Worm (Caenorhabditis elegans) whole organism, L4 larva: ENCODE data around the gene ceh-62.
A peak's percentile ranks its signal among the peaks of the same experiment; 100 is the strongest.

Experiments used
- F10B5.3 ChIP-seq: sonication (generic microtip); optimal IDR thresholded peaks from 2 replicates; lab custom pipeline; 2016; ENCODE audit warnings: mild to moderate bottlenecking, missing genetic modification characterization, missing compliant biosample characterization
- F49E8.2 ChIP-seq: sonication (generic microtip); optimal IDR thresholded peaks from 2 replicates; lab custom pipeline; 2016; ENCODE audit warnings: missing compliant biosample characterization, mild to moderate bottlenecking, missing genetic modification characterization, borderline replicate concordance
- T20F7.1 ChIP-seq: fragments of 200-800 bp; sonication (Bioruptor generic); optimal IDR thresholded peaks from 2 replicates; lab custom pipeline; 2018; ENCODE audit warnings: mild to moderate bottlenecking, missing genetic modification characterization, missing compliant biosample characterization
- T26A8.4 ChIP-seq: fragments of 200-800 bp; sonication (Bioruptor generic); IDR thresholded peaks from 2 replicates; pipeline ENCODE4 v1.3.6; 2022; ENCODE audit warnings: missing genetic modification characterization, missing compliant biosample characterization
- Y105C5A.15 ChIP-seq: fragments of 200-800 bp; sonication (Bioruptor generic); IDR thresholded peaks from 2 replicates; pipeline ENCODE4 v1.3.6; 2022; ENCODE audit warnings: missing genetic modification characterization, missing compliant biosample characterization
- Y48G9A.11 ChIP-seq: fragments of 200-800 bp; sonication (Bioruptor generic); IDR thresholded peaks from 2 replicates; pipeline ENCODE4 v1.3.6; 2022; ENCODE audit warnings: missing genetic modification reagents, missing genetic modification characterization, missing compliant biosample characterization
- Y75B8A.6 ChIP-seq: fragments of 200-800 bp; sonication (Bioruptor generic); IDR thresholded peaks from 2 replicates; pipeline ENCODE4 v1.3.6; 2022; ENCODE audit warnings: missing genetic modification reagents, missing genetic modification characterization, missing compliant biosample characterization
- ZK546.5 ChIP-seq, 2 experiments: sonication (generic microtip); optimal IDR thresholded peaks; 2 replicates each; lab custom pipeline; 2017; ENCODE audit warnings: missing biosample characterization in 2 of 2, missing genetic modification characterization in 2 of 2
- ama-1 ChIP-seq: fragments of 150-350 bp; optimal IDR thresholded peaks from 2 replicates; lab custom pipeline; 2014; ENCODE audit warnings: inconsistent platforms, mixed read lengths
- arid-1 ChIP-seq: fragments of 200-800 bp; sonication (Bioruptor generic); conservative IDR thresholded peaks from 2 replicates; pipeline ENCODE4 v1.3.6; 2022; ENCODE audit warnings: missing genetic modification reagents, missing genetic modification characterization, missing compliant biosample characterization
- ceh-20 ChIP-seq: fragments of 200-800 bp; sonication (Bioruptor generic); IDR thresholded peaks from 2 replicates; pipeline ENCODE4 v1.3.6; 2022; ENCODE audit warnings: missing genetic modification reagents, missing genetic modification characterization, missing compliant biosample characterization
- ceh-28 ChIP-seq: fragments of 150-350 bp; optimal IDR thresholded peaks from 2 replicates; lab custom pipeline; 2014; ENCODE audit warnings: missing biosample characterization, missing genetic modification reagents, missing genetic modification characterization
- ceh-44 ChIP-seq: fragments of 200-800 bp; sonication (Bioruptor generic); IDR thresholded peaks from 2 replicates; pipeline ENCODE4 v1.3.6; 2022; ENCODE audit warnings: missing genetic modification reagents, missing genetic modification characterization, missing compliant biosample characterization
- ceh-62 ChIP-seq: sonication (generic microtip); optimal IDR thresholded peaks from 2 replicates; lab custom pipeline; 2017; ENCODE audit warnings: missing biosample characterization, missing genetic modification characterization
- cey-2 ChIP-seq: sonication (generic microtip); optimal IDR thresholded peaks from 3 replicates; lab custom pipeline; 2017; ENCODE audit warnings: missing genetic modification characterization, mild to moderate bottlenecking, missing compliant biosample characterization, antibody characterized with exemption, borderline replicate concordance; ENCODE audit not compliant: insufficient read depth
- ctbp-1 ChIP-seq: fragments of 200-800 bp; sonication (Bioruptor generic); IDR thresholded peaks from 2 replicates; pipeline ENCODE4 v1.3.6; 2022; ENCODE audit warnings: missing genetic modification reagents, missing genetic modification characterization, missing compliant biosample characterization
- daf-12 ChIP-seq: fragments of 150-350 bp; optimal IDR thresholded peaks from 2 replicates; lab custom pipeline; 2014; ENCODE audit warnings: missing biosample characterization, missing genetic modification reagents, missing genetic modification characterization
- daf-16 ChIP-seq, 3 experiments: sonication (generic microtip); optimal IDR thresholded peaks; 2 replicates each; lab custom pipeline; 2016 to 2017; ENCODE audit warnings: missing genetic modification characterization in 3 of 3, missing genetic modification reagents in 3 of 3, mild to moderate bottlenecking in 2 of 3, missing compliant biosample characterization in 2 of 3, missing biosample characterization in 1 of 3, moderate library complexity in 1 of 3
- dmd-6 ChIP-seq: fragments of 200-800 bp; sonication (Bioruptor generic); IDR thresholded peaks from 2 replicates; pipeline ENCODE4 v1.3.6; 2022; ENCODE audit warnings: missing genetic modification reagents, missing genetic modification characterization, missing compliant biosample characterization
- duxl-1 ChIP-seq: sonication (generic microtip); optimal IDR thresholded peaks from 2 replicates; lab custom pipeline; 2016; ENCODE audit warnings: mild to moderate bottlenecking, missing genetic modification characterization, moderate library complexity, missing compliant biosample characterization; ENCODE audit not compliant: poor library complexity
- egl-43 ChIP-seq: fragments of 200-800 bp; sonication (Bioruptor generic); IDR thresholded peaks from 2 replicates; pipeline ENCODE4 v1.3.6; 2022; ENCODE audit warnings: missing genetic modification reagents, missing genetic modification characterization, missing compliant biosample characterization
- fkh-10 ChIP-seq: fragments of 150-350 bp; optimal IDR thresholded peaks from 2 replicates; lab custom pipeline; 2014; ENCODE audit warnings: missing biosample characterization, missing genetic modification reagents, missing genetic modification characterization
- fos-1 ChIP-seq: fragments of 150-350 bp; optimal IDR thresholded peaks from 2 replicates; lab custom pipeline; 2014; ENCODE audit warnings: missing biosample characterization, missing genetic modification characterization
- hlh-11 ChIP-seq: fragments of 200-800 bp; sonication (Bioruptor generic); optimal IDR thresholded peaks from 2 replicates; lab custom pipeline; 2018; ENCODE audit warnings: mild to moderate bottlenecking, missing genetic modification characterization, missing compliant biosample characterization
- jun-1 ChIP-seq: fragments of 150-350 bp; optimal IDR thresholded peaks from 2 replicates; lab custom pipeline; 2014; ENCODE audit warnings: missing biosample characterization, missing genetic modification reagents, missing genetic modification characterization
- lim-7 ChIP-seq: fragments of 200-800 bp; sonication (Bioruptor generic); IDR thresholded peaks from 2 replicates; pipeline ENCODE4 v1.3.6; 2022; ENCODE audit warnings: missing genetic modification characterization, missing compliant biosample characterization
- lin-13 ChIP-seq: fragments of 150-350 bp; optimal IDR thresholded peaks from 2 replicates; lab custom pipeline; 2014; ENCODE audit warnings: missing biosample characterization, missing genetic modification reagents, missing genetic modification characterization
- lin-29 ChIP-seq: fragments of 200-800 bp; sonication (Bioruptor generic); IDR thresholded peaks from 2 replicates; pipeline ENCODE4 v1.3.6; 2022; ENCODE audit warnings: missing genetic modification reagents, missing genetic modification characterization, missing compliant biosample characterization
- lin-39 ChIP-seq: fragments of 150-350 bp; optimal IDR thresholded peaks from 2 replicates; lab custom pipeline; 2014; ENCODE audit warnings: missing biosample characterization, missing genetic modification reagents, missing genetic modification characterization
- lir-3 ChIP-seq: sonication (generic microtip); optimal IDR thresholded peaks from 2 replicates; lab custom pipeline; 2016; ENCODE audit warnings: mild to moderate bottlenecking, missing genetic modification characterization, missing compliant biosample characterization
- madf-5 ChIP-seq, 2 experiments: fragments of 200-800 bp; sonication (Bioruptor generic); IDR thresholded peaks; 2 replicates each; pipeline ENCODE4 v1.3.6; 2022; ENCODE audit warnings: missing compliant biosample characterization in 2 of 2, missing genetic modification characterization in 2 of 2
- madf-9 ChIP-seq: fragments of 200-800 bp; sonication (Bioruptor generic); conservative IDR thresholded peaks from 2 replicates; pipeline ENCODE4 v1.3.6; 2022; ENCODE audit warnings: missing genetic modification reagents, missing genetic modification characterization, missing compliant biosample characterization
- mdl-1 ChIP-seq, 2 experiments: fragments of 150-350 bp in 1 of 2; sonication (generic microtip) in 1 of 2; optimal IDR thresholded peaks; 2 replicates each; lab custom pipeline; 2014 to 2017; ENCODE audit warnings: missing biosample characterization in 2 of 2, missing genetic modification characterization in 2 of 2
- mep-1 ChIP-seq: fragments of 150-350 bp; sonication (generic microtip); optimal IDR thresholded peaks from 3 replicates; lab custom pipeline; 2014; ENCODE audit warnings: missing biosample characterization, missing genetic modification characterization
- nhr-102 ChIP-seq: sonication (generic microtip); optimal IDR thresholded peaks from 2 replicates; lab custom pipeline; 2016; ENCODE audit warnings: mild to moderate bottlenecking, missing genetic modification characterization, moderate library complexity, missing compliant biosample characterization
- nhr-111 ChIP-seq: fragments of 200-800 bp; sonication (Bioruptor generic); optimal IDR thresholded peaks from 2 replicates; lab custom pipeline; 2018; ENCODE audit warnings: mild to moderate bottlenecking, missing genetic modification characterization, missing compliant biosample characterization
- nhr-41 ChIP-seq: fragments of 200-800 bp; sonication (Bioruptor generic); IDR thresholded peaks from 2 replicates; pipeline ENCODE4 v1.3.6; 2022; ENCODE audit warnings: missing genetic modification reagents, missing genetic modification characterization, missing compliant biosample characterization
- nhr-6 ChIP-seq: fragments of 150-350 bp; optimal IDR thresholded peaks from 2 replicates; lab custom pipeline; 2014; ENCODE audit warnings: missing biosample characterization, missing genetic modification characterization
- nhr-76 ChIP-seq: fragments of 150-350 bp; optimal IDR thresholded peaks from 2 replicates; lab custom pipeline; 2014; ENCODE audit warnings: missing biosample characterization, missing genetic modification characterization
- pha-4 ChIP-seq, 2 experiments: fragments of 150-350 bp in 1 of 2; fragments of 200-800 bp in 1 of 2; sonication (Bioruptor generic) in 1 of 2; IDR thresholded peaks in 1 of 2; optimal IDR thresholded peaks in 1 of 2; 2 replicates each; pipeline versions ENCODE4 v1.3.6 to Lab custom; 2014 to 2022; ENCODE audit warnings: missing genetic modification characterization in 2 of 2, missing genetic modification reagents in 2 of 2, missing biosample characterization in 1 of 2, missing compliant biosample characterization in 1 of 2
- pqm-1 ChIP-seq: sonication (generic microtip); optimal IDR thresholded peaks from 2 replicates; lab custom pipeline; 2017; ENCODE audit warnings: missing biosample characterization, missing genetic modification characterization
- rbr-2 ChIP-seq: sonication (generic microtip); optimal IDR thresholded peaks from 2 replicates; lab custom pipeline; 2016; ENCODE audit warnings: missing genotype, missing genetic modification characterization, missing compliant biosample characterization
- set-16 ChIP-seq: fragments of 200-800 bp; sonication (Bioruptor generic); IDR thresholded peaks from 2 replicates; pipeline ENCODE4 v1.3.6; 2022; ENCODE audit warnings: missing genetic modification reagents, missing genetic modification characterization, missing compliant biosample characterization
- skn-1 ChIP-seq: fragments of 150-350 bp; optimal IDR thresholded peaks from 2 replicates; lab custom pipeline; 2014; ENCODE audit warnings: missing biosample characterization, missing genetic modification characterization
- tag-97 ChIP-seq: fragments of 200-800 bp; sonication (Bioruptor generic); IDR thresholded peaks from 2 replicates; pipeline ENCODE4 v1.3.6; 2022; ENCODE audit warnings: missing genetic modification characterization, missing compliant biosample characterization
- unc-62 ChIP-seq, 3 experiments: fragments of 150-350 bp in 1 of 3; sonication (generic microtip); optimal IDR thresholded peaks in 2 of 3; peaks in 1 of 3; 1 replicate in 1 of 3; 2 replicates in 2 of 3; lab custom pipeline; 2014 to 2017; ENCODE audit warnings: missing biosample characterization in 3 of 3, missing genetic modification characterization in 3 of 3, missing genetic modification reagents in 3 of 3, missing genotype in 1 of 3
- zfp-3 ChIP-seq: fragments of 200-800 bp; sonication (Bioruptor generic); conservative IDR thresholded peaks from 2 replicates; pipeline ENCODE4 v1.3.6; 2022; ENCODE audit warnings: missing genetic modification reagents, missing genetic modification characterization, missing compliant biosample characterization
- zip-2 ChIP-seq: fragments of 150-350 bp; optimal IDR thresholded peaks from 2 replicates; lab custom pipeline; 2014; ENCODE audit warnings: missing biosample characterization, missing genetic modification characterization
- ztf-7 ChIP-seq: fragments of 150-350 bp; optimal IDR thresholded peaks from 2 replicates; lab custom pipeline; 2014; ENCODE audit warnings: missing biosample characterization, missing genetic modification characterization

Gene ceh-62

DNA sequence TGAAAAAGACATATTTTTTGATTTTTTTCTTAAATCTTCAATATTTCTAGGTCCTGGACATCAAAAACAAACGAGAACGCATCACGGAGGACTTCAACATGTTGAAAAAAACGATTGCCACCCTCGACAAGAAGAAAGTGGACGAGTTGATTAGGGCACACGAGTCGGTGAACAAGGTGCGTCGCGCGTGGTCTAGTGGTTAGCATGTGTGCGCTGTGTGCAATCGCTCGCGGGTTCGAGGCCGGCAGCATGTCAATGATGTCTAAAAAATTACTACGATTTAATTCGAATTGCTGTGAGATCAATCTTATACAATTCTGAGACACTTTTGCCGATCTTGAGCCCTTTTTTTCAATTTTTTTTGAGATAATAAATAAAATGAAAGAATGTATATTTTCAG is 34.5 kb downstream of the ceh-62 start (continued):
- peak; percentile 86 for TF ChIP-seq T26A8.4
- peak; percentile 59 for TF ChIP-seq lir-3 (tag; lab: Kevin White, UChicago)
- TF ChIP-seq arid-1 (GFP tag; lab: Robert Waterston, UW), result peak; percentile 95
- peak; percentile 88 for TF ChIP-seq ctbp-1
- TF ChIP-seq Y48G9A.11 (GFP tag; lab: Robert Waterston, UW), result peak; percentile 87
- TF ChIP-seq ceh-28, result no peak
- peak; percentile 69 for TF ChIP-seq ztf-7 (tag; lab: Kevin White, UChicago)
- peak; percentile 72 for TF ChIP-seq hlh-11 (tag; lab: Kevin White, UChicago)
- peak; percentile 41 for TF ChIP-seq fkh-10 (GFP tag; lab: Kevin White, UChicago)
- TF ChIP-seq set-16 (GFP tag; lab: Robert Waterston, UW), result peak; percentile 45; the same call in 1 of the 2 replicates
- peak; percentile 6 for TF ChIP-seq pqm-1
- TF ChIP-seq madf-9, result peak; percentile 83
- TF ChIP-seq dmd-6 (GFP tag; lab: Robert Waterston, UW), result peak; percentile 72
- TF ChIP-seq nhr-102 (tag; lab: Kevin White, UChicago), result peak; percentile 84
- TF ChIP-seq ceh-44 (GFP tag; lab: Robert Waterston, UW), result peak; percentile 67; the same call in 1 of the 2 replicates
- peak; percentile 64 to 83 for TF ChIP-seq daf-16 (GFP tag; optimal IDR thresholded peaks at IDR 0.05; lab: Kevin White, UChicago)
- TF ChIP-seq daf-16 (tag; optimal IDR thresholded peaks at IDR 0.05; lab: Kevin White, UChicago), result peak; percentile 68
- peak; percentile 79 for TF ChIP-seq F49E8.2 (tag; lab: Kevin White, UChicago)
- peak; percentile 93 for TF ChIP-seq mep-1 (tag; lab: Kevin White, UChicago)
- TF ChIP-seq zip-2 (tag; lab: Kevin White, UChicago), result peak; percentile 42
- no peak for TF ChIP-seq ZK546.5 (tag; optimal IDR thresholded peaks at IDR 0.05; lab: Kevin White, UChicago)
- TF ChIP-seq F10B5.3 (tag; lab: Kevin White, UChicago), result peak; percentile 11
- TF ChIP-seq nhr-6 (tag; lab: Kevin White, UChicago), result peak; percentile 69
- TF ChIP-seq Y75B8A.6 (GFP tag; lab: Robert Waterston, UW), result 0 out of 2 replicates have a peak, but pooled peaks have one; percentile 60
- peak; percentile 85 for TF ChIP-seq rbr-2
- no peak for TF ChIP-seq lin-39
- TF ChIP-seq egl-43 (GFP tag; lab: Robert Waterston, UW), result peak; percentile 94
- TF ChIP-seq ceh-62, result no peak
- TF ChIP-seq lim-7 (GFP tag; lab: Robert Waterston, UW), result peak; percentile 89
- TF ChIP-seq T20F7.1 (GFP tag; lab: Kevin White, UChicago), result peak; percentile 74
- peak; percentile 93; the same call in 1 of the 2 replicates for TF ChIP-seq Y105C5A.15 (GFP tag; lab: Robert Waterston, UW)
- no peak for TF ChIP-seq skn-1 (tag; lab: Kevin White, UChicago)
- TF ChIP-seq unc-62 (GFP tag; optimal IDR thresholded peaks at IDR 0.05 in 1 of 2; lab: Kevin White, UChicago), result peak in 1 of 2 experiments; percentile 97
- no peak for TF ChIP-seq unc-62 (tag; optimal IDR thresholded peaks at IDR 0.05; lab: Kevin White, UChicago)
- peak; percentile 22 for TF ChIP-seq ama-1 (lab: Kevin White, UChicago)
- TF ChIP-seq fos-1 (tag; lab: Kevin White, UChicago), result no peak
- TF ChIP-seq cey-2, result no peak
- TF ChIP-seq tag-97 (GFP tag; lab: Robert Waterston, UW), result no peak
- peak; percentile 79 to 83; a peak in 3 of 4 replicates for TF ChIP-seq madf-5 (GFP tag; IDR thresholded peaks at IDR 0.05; lab: Robert Waterston, UW)
- peak; percentile 73 for TF ChIP-seq nhr-111
- peak; percentile 30 to 71 for TF ChIP-seq mdl-1 (tag; optimal IDR thresholded peaks at IDR 0.05; lab: Kevin White, UChicago)
- TF ChIP-seq nhr-76 (tag; lab: Kevin White, UChicago), result no peak
- TF ChIP-seq ceh-20 (GFP tag; lab: Robert Waterston, UW), result peak; percentile 75
- TF ChIP-seq zfp-3 (GFP tag; lab: Robert Waterston, UW), result peak; percentile 78; the same call in 1 of the 2 replicates
- peak; percentile 64; the same call in 1 of the 2 replicates for TF ChIP-seq lin-29 (GFP tag; lab: Robert Waterston, UW)
- TF ChIP-seq jun-1, result no peak
- TF ChIP-seq lin-13, result peak; percentile 68
- TF ChIP-seq nhr-41 (GFP tag; lab: Robert Waterston, UW), result peak; percentile 37; the same call in 1 of the 2 replicates
- TF ChIP-seq pha-4 (GFP tag; IDR thresholded peaks at IDR 0.05; lab: Robert Waterston, UW), result peak; percentile 95
- no peak for TF ChIP-seq pha-4 (tag; optimal IDR thresholded peaks at IDR 0.05; lab: Kevin White, UChicago)
- no peak for TF ChIP-seq daf-12 (tag; lab: Kevin White, UChicago)
- TF ChIP-seq duxl-1 (tag; lab: Kevin White, UChicago), result peak; percentile 91
